Fruit fly (Drosophila melanogaster) whole organism, embryonic: Measurements from ENCODE around the gene CG18622.

ENCODE experiments used
- Adf1 ChIP-seq: fragments of 200-800 bp; sonication (Bioruptor generic); IDR thresholded peaks from 2 replicates; pipeline ENCODE4 v1.3.6; 2022; ENCODE audit warnings: missing biosample characterization, missing genetic modification characterization
- BEAF-32 ChIP-seq: fragments of 200-800 bp; sonication (Bioruptor generic); optimal IDR thresholded peaks from 3 replicates; lab custom pipeline; 2017; ENCODE audit warnings: missing biosample characterization, missing genetic modification characterization, mild to moderate bottlenecking, moderate library complexity, missing genetic modification reagents
- Bgb ChIP-seq: fragments of 200-800 bp; sonication (Bioruptor generic); IDR thresholded peaks from 2 replicates; pipeline ENCODE4 v1.3.6; 2022; ENCODE audit warnings: missing biosample characterization, missing genetic modification characterization; ENCODE audit not compliant: partially characterized antibody
- CG10543 ChIP-seq: fragments of 200-800 bp; sonication (Bioruptor generic); optimal IDR thresholded peaks from 3 replicates; lab custom pipeline; 2017; ENCODE audit warnings: missing biosample characterization, mild to moderate bottlenecking, missing genetic modification characterization, moderate library complexity
- CG11093 ChIP-seq: fragments of 200-800 bp; sonication (Bioruptor generic); IDR thresholded peaks from 3 replicates; pipeline ENCODE4 v1.3.6; 2022; ENCODE audit warnings: missing biosample characterization, missing genetic modification characterization
- CG12104 ChIP-seq: fragments of 200-800 bp; sonication (Bioruptor generic); optimal IDR thresholded peaks from 3 replicates; lab custom pipeline; 2016; ENCODE audit warnings: missing biosample characterization, missing genetic modification characterization
- CG12299 ChIP-seq: fragments of 200-800 bp; sonication (Bioruptor generic); optimal IDR thresholded peaks from 2 replicates; lab custom pipeline; 2018; ENCODE audit warnings: missing biosample characterization, mild to moderate bottlenecking, missing genetic modification characterization
- CG1233 ChIP-seq: fragments of 200-800 bp; sonication (Bioruptor generic); optimal IDR thresholded peaks from 4 replicates; lab custom pipeline; 2018; ENCODE audit warnings: missing biosample characterization, mild to moderate bottlenecking, missing genetic modification characterization
- CG12769 ChIP-seq: fragments of 200-800 bp; sonication (Bioruptor generic); optimal IDR thresholded peaks from 2 replicates; lab custom pipeline; 2019; ENCODE audit warnings: missing biosample characterization, mild to moderate bottlenecking, missing genetic modification characterization, moderate library complexity
- CG13775 ChIP-seq: fragments of 200-800 bp; sonication (Bioruptor generic); optimal IDR thresholded peaks from 3 replicates; lab custom pipeline; 2017; ENCODE audit warnings: missing biosample characterization, mild to moderate bottlenecking, missing genetic modification characterization
- CG14014 ChIP-seq: fragments of 200-800 bp; sonication (Bioruptor generic); IDR thresholded peaks from 2 replicates; pipeline ENCODE4 v1.3.6; 2022; ENCODE audit warnings: missing biosample characterization, missing genetic modification characterization
- CG14050 ChIP-seq: fragments of 200-800 bp; sonication (Bioruptor generic); IDR thresholded peaks from 3 replicates; pipeline ENCODE4 v1.3.6; 2022; ENCODE audit warnings: missing biosample characterization, missing genetic modification characterization
- CG15011 ChIP-seq: fragments of 200-800 bp; sonication (Bioruptor generic); optimal IDR thresholded peaks from 3 replicates; lab custom pipeline; 2018; ENCODE audit warnings: missing biosample characterization, mild to moderate bottlenecking, missing genetic modification characterization
- CG1603 ChIP-seq: fragments of 200-800 bp; sonication (Bioruptor generic); optimal IDR thresholded peaks from 2 replicates; lab custom pipeline; 2019; ENCODE audit warnings: missing biosample characterization, mild to moderate bottlenecking, missing genetic modification characterization, moderate library complexity
- CG18764 ChIP-seq: fragments of 200-800 bp; sonication (Bioruptor generic); optimal IDR thresholded peaks from 3 replicates; lab custom pipeline; 2016; ENCODE audit warnings: missing biosample characterization, missing genetic modification characterization
- CG30403 ChIP-seq: fragments of 200-800 bp; sonication (Bioruptor generic); optimal IDR thresholded peaks from 3 replicates; lab custom pipeline; 2016; ENCODE audit warnings: missing biosample characterization, missing genetic modification characterization
- CG3838 ChIP-seq: fragments of 200-800 bp; sonication (Bioruptor generic); optimal IDR thresholded peaks from 3 replicates; lab custom pipeline; 2016; ENCODE audit warnings: missing biosample characterization, missing genetic modification characterization
- CG4328 ChIP-seq: fragments of 200-800 bp; sonication (Bioruptor generic); optimal IDR thresholded peaks from 3 replicates; lab custom pipeline; 2017; ENCODE audit warnings: missing biosample characterization, missing genetic modification reagents, missing genetic modification characterization
- CG43689 ChIP-seq: fragments of 200-800 bp; sonication (Bioruptor generic); IDR thresholded peaks from 2 replicates; pipeline ENCODE4 v1.3.6; 2022; ENCODE audit warnings: missing biosample characterization, missing genetic modification characterization
- CG7357 ChIP-seq: fragments of 200-800 bp; sonication (Bioruptor generic); IDR thresholded peaks from 3 replicates; pipeline ENCODE4 v1.3.6; 2022; ENCODE audit warnings: missing biosample characterization, missing genetic modification characterization
- CG7839 ChIP-seq: fragments of 200-800 bp; sonication (Bioruptor generic); optimal IDR thresholded peaks from 3 replicates; lab custom pipeline; 2018; ENCODE audit warnings: missing biosample characterization, mild to moderate bottlenecking, missing genetic modification characterization, moderate library complexity
- CG8290 ChIP-seq, 3 experiments: fragments of 200-800 bp; sonication (Bioruptor generic); optimal IDR thresholded peaks; 2 replicates each; lab custom pipeline; 2016 to 2019; ENCODE audit warnings: missing biosample characterization in 3 of 3, missing genetic modification characterization in 3 of 3, mild to moderate bottlenecking in 2 of 3, moderate library complexity in 1 of 3
- CG8944 ChIP-seq: fragments of 200-800 bp; sonication (Bioruptor generic); optimal IDR thresholded peaks from 3 replicates; lab custom pipeline; 2016; ENCODE audit warnings: missing biosample characterization, missing genetic modification characterization
- CG9215 ChIP-seq: fragments of 200-800 bp; sonication (Bioruptor generic); IDR thresholded peaks from 2 replicates; pipeline ENCODE4 v1.3.6; 2022; ENCODE audit warnings: missing biosample characterization, missing genetic modification characterization
- CG9437 ChIP-seq: fragments of 200-800 bp; sonication (Bioruptor generic); optimal IDR thresholded peaks from 2 replicates; lab custom pipeline; 2018; ENCODE audit warnings: missing biosample characterization, mild to moderate bottlenecking, missing genetic modification characterization
- D ChIP-seq, 2 experiments: fragments of 200-800 bp in 1 of 2; fragments of >200 bp in 1 of 2; sonication (Bioruptor generic) in 1 of 2; optimal IDR thresholded peaks; 2 replicates in 1 of 2; 3 replicates in 1 of 2; lab custom pipeline; 2017; ENCODE audit warnings: mild to moderate bottlenecking in 1 of 2, missing biosample characterization in 1 of 2, missing genetic modification characterization in 1 of 2, missing genetic modification reagents in 1 of 2
- Dref ChIP-seq: fragments of 200-800 bp; sonication (Bioruptor generic); IDR thresholded peaks from 2 replicates; pipeline ENCODE4 v1.3.6; 2022; ENCODE audit warnings: missing biosample characterization, missing genetic modification characterization
- E2f2 ChIP-seq: fragments of 200-800 bp; sonication (Bioruptor generic); IDR thresholded peaks from 2 replicates; pipeline ENCODE4 v1.3.6; 2022; ENCODE audit warnings: missing biosample characterization, missing genetic modification characterization
- Ets65A ChIP-seq: fragments of 200-800 bp; sonication (Bioruptor generic); peaks from one replicate; lab custom pipeline; 2016; ENCODE audit warnings: missing biosample characterization, missing genetic modification characterization
- Hand ChIP-seq: fragments of 200-800 bp; sonication (Bioruptor generic); optimal IDR thresholded peaks from 2 replicates; lab custom pipeline; 2017; ENCODE audit warnings: mild to moderate bottlenecking, missing biosample characterization, missing genetic modification reagents, missing genetic modification characterization
- Lim3 ChIP-seq: fragments of 200-800 bp; sonication (Bioruptor generic); IDR thresholded peaks from 2 replicates; pipeline ENCODE4 v1.3.6; 2022; ENCODE audit warnings: missing biosample characterization, missing genetic modification characterization
- Sox100B ChIP-seq: fragments of 200-800 bp; sonication (Bioruptor generic); optimal IDR thresholded peaks from 3 replicates; lab custom pipeline; 2018; ENCODE audit warnings: missing biosample characterization, mild to moderate bottlenecking, missing genetic modification characterization
- ara ChIP-seq: fragments of 200-800 bp; sonication (Bioruptor generic); IDR thresholded peaks from 2 replicates; pipeline ENCODE4 v1.3.6; 2022; ENCODE audit warnings: missing biosample characterization, missing genetic modification characterization
- btn ChIP-seq: fragments of 200-800 bp; sonication (Bioruptor generic); optimal IDR thresholded peaks from 2 replicates; lab custom pipeline; 2016; ENCODE audit warnings: missing biosample characterization, missing genetic modification characterization
- ci ChIP-seq: fragments of 200-800 bp; sonication (Bioruptor generic); IDR thresholded peaks from 3 replicates; pipeline ENCODE4 v1.3.6; 2022; ENCODE audit warnings: missing biosample characterization, missing genetic modification characterization
- crol ChIP-seq: fragments of 200-800 bp; sonication (Bioruptor generic); IDR thresholded peaks from 2 replicates; pipeline ENCODE4 v1.3.6; 2022; ENCODE audit warnings: missing biosample characterization, missing genetic modification characterization
- ems ChIP-seq: fragments of 200-800 bp; sonication (Bioruptor generic); optimal IDR thresholded peaks from 3 replicates; lab custom pipeline; 2016; ENCODE audit warnings: missing biosample characterization, missing genetic modification characterization
- gfzf ChIP-seq: fragments of 200-800 bp; sonication (Bioruptor generic); optimal IDR thresholded peaks from 2 replicates; lab custom pipeline; 2016; ENCODE audit warnings: missing biosample characterization, mild to moderate bottlenecking, missing genetic modification characterization, moderate library complexity
- gt ChIP-seq: fragments of 200-800 bp; sonication (Bioruptor generic); IDR thresholded peaks from 2 replicates; pipeline ENCODE4 v1.3.6; 2022; ENCODE audit warnings: missing biosample characterization, missing genetic modification characterization
- mam ChIP-seq: fragments of 200-800 bp; sonication (Bioruptor generic); optimal IDR thresholded peaks from 3 replicates; lab custom pipeline; 2016; ENCODE audit warnings: missing biosample characterization, missing genetic modification characterization
- mirr ChIP-seq: fragments of 200-800 bp; sonication (Bioruptor generic); optimal IDR thresholded peaks from 3 replicates; lab custom pipeline; 2018; ENCODE audit warnings: missing biosample characterization, mild to moderate bottlenecking, missing genetic modification characterization
- oc ChIP-seq: fragments of 200-800 bp; sonication (Bioruptor generic); optimal IDR thresholded peaks from 2 replicates; lab custom pipeline; 2018; ENCODE audit warnings: missing biosample characterization, mild to moderate bottlenecking, missing genetic modification characterization, moderate library complexity
- scrt ChIP-seq: fragments of 200-800 bp; sonication (Bioruptor generic); optimal IDR thresholded peaks from 2 replicates; lab custom pipeline; 2018; ENCODE audit warnings: missing biosample characterization, mild to moderate bottlenecking, missing genetic modification characterization, moderate library complexity
- so ChIP-seq: fragments of 200-800 bp; sonication (Bioruptor generic); IDR thresholded peaks from 3 replicates; pipeline ENCODE4 v1.3.6; 2022; ENCODE audit warnings: missing biosample characterization, missing genetic modification characterization
- sqz ChIP-seq: fragments of 200-800 bp; sonication (Bioruptor generic); optimal IDR thresholded peaks from 3 replicates; lab custom pipeline; 2018; ENCODE audit warnings: missing biosample characterization, mild to moderate bottlenecking, missing genetic modification characterization
- stc ChIP-seq: fragments of 200-800 bp; sonication (Bioruptor generic); IDR thresholded peaks from 2 replicates; pipeline ENCODE4 v1.3.6; 2022; ENCODE audit warnings: missing biosample characterization, missing genetic modification characterization
- twi ChIP-seq: fragments of 200-800 bp; optimal IDR thresholded peaks from 2 replicates; lab custom pipeline; 2019; ENCODE audit warnings: missing biosample characterization, mild to moderate bottlenecking, missing genetic modification characterization, moderate library complexity

Gene CG18622

DNA sequence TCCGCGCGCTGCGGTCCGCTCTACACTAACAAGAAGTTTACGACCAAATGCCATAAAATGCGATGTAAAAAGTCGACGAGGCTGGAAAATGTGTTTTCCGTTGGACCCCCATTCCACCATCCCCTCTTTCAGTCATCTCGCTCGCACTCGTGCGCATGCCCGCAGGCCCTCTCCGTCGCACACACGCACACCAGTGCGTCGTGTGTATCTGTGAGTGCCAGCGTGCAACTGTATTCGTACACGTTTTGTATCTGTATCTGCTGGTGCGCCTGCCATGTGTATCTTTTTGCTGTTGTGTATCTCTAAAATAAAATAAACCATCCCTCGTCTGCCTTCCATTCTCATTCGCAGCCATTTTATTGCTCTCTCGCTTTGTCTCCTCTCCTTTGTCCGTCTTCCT, 27.3 kb downstream of the CG18622 start (continued):
- TF ChIP-seq mirr (GFP tag; lab: Kevin White, UChicago) (no peak), Adf1 (GFP tag; lab: Robert Waterston, UW) (0 out of 2 replicates have a peak, but pooled peaks have one; percentile 16), CG10543 (GFP tag; lab: Kevin White, UChicago) (no peak), CG8290 (GFP tag; optimal IDR thresholded peaks at IDR 0.05; lab: Kevin White, UChicago) (no peak), CG8290 (tag; optimal IDR thresholded peaks at IDR 0.05; lab: Kevin White, UChicago) (no peak), twi (peak; percentile 94), CG14050 (GFP tag; lab: Robert Waterston, UW) (no peak), ara (0 out of 2 replicates have a peak, but pooled peaks have one; percentile 12)

DNA sequence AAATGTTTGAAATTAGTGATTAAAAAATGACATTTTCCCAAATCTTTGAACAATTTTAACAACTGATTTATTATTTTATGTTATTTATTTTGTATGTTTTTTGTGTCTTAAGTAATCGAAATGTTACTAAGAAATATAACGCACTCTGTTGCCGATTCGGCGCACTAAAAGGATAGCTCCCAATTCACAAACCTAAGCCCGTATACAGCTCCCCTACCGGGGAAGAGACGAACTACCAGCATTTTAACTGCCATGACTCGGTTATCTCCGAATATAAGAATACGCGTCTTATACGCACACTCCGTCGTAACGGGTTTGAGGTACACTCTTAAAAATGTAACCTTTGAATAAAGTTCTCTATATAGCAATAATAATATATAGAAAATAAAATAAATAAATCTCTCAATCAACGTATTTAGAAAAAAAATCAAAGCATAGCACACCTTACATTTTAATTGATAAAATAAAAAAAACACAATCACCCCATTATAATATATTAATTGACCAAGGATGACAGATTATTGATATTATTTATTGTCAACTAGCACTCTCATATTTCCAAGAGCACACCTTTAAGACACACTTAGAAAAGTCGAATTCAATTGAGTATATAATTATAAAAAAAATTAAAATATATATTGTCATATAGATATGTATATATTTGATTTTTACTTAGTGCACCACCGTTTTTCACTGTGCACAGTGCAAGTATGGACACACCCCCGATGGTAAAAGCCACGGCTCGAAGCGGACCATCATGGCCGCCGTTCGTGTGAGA, 29.6 kb downstream of the CG18622 start:
- 0 out of 3 replicates have a peak, but pooled peaks have one; percentile 44 for TF ChIP-seq CG11093 (GFP tag; lab: Robert Waterston, UW)
- TF ChIP-seq Bgb = peak; percentile 47; the same call in 1 of the 2 replicates
- TF ChIP-seq CG30403 = peak; percentile 86
- TF ChIP-seq CG14014 (GFP tag; lab: Robert Waterston, UW) = peak; percentile 42; the same call in 1 of the 2 replicates
- peak; percentile 40 for TF ChIP-seq CG18764 (GFP tag; lab: Kevin White, UChicago)
- peak; percentile 80 for TF ChIP-seq CG12104 (GFP tag; lab: Kevin White, UChicago)
- TF ChIP-seq stc = peak; percentile 58
- peak; percentile 45 for TF ChIP-seq E2f2 (GFP tag; lab: Robert Waterston, UW)
- TF ChIP-seq CG1603 (tag; lab: Kevin White, UChicago) = peak; percentile 67
- TF ChIP-seq CG7839 (tag; lab: Kevin White, UChicago) = peak; percentile 88
- TF ChIP-seq so (GFP tag; lab: Robert Waterston, UW) = peak; percentile 57; the same call in 2 of the 3 replicates
- TF ChIP-seq CG3838 (GFP tag; lab: Kevin White, UChicago) = no peak
- TF ChIP-seq D (optimal IDR thresholded peaks at IDR 0.05; lab: Kevin White, UChicago) = no peak
- peak; percentile 90 for TF ChIP-seq D (GFP tag; optimal IDR thresholded peaks at IDR 0.05; lab: Kevin White, UChicago)
- no peak for TF ChIP-seq Dref
- peak; percentile 31; the same call in 1 of the 2 replicates for TF ChIP-seq CG43689
- peak; percentile 71 for TF ChIP-seq scrt (GFP tag; lab: Kevin White, UChicago)
- peak; percentile 74 for TF ChIP-seq Hand
- TF ChIP-seq CG13775 (GFP tag; lab: Kevin White, UChicago) = peak; percentile 94
- peak; percentile 31 for TF ChIP-seq ci (GFP tag; lab: Robert Waterston, UW)
- TF ChIP-seq CG12769 (tag; lab: Kevin White, UChicago) = peak; percentile 24
- peak; percentile 49 for TF ChIP-seq CG9215 (GFP tag; lab: Robert Waterston, UW)
- peak; percentile 93 for TF ChIP-seq Sox100B (GFP tag; lab: Kevin White, UChicago)
- TF ChIP-seq Ets65A (GFP tag; lab: Kevin White, UChicago) = no peak
- TF ChIP-seq CG7357 (GFP tag; lab: Robert Waterston, UW) = 0 out of 3 replicates have a peak, but pooled peaks have one; percentile 24
- no peak for TF ChIP-seq gt (GFP tag; lab: Robert Waterston, UW)
- peak; percentile 60 for TF ChIP-seq sqz (GFP tag; lab: Kevin White, UChicago)
- TF ChIP-seq crol (GFP tag; lab: Robert Waterston, UW) = 0 out of 2 replicates have a peak, but pooled peaks have one; percentile 21
- peak; percentile 63 for TF ChIP-seq oc (tag; lab: Kevin White, UChicago)
- TF ChIP-seq BEAF-32 (GFP tag; lab: Kevin White, UChicago) = no peak
- no peak for TF ChIP-seq btn (GFP tag; lab: Kevin White, UChicago)
- peak; percentile 1 for TF ChIP-seq ems (GFP tag; lab: Kevin White, UChicago)
- peak; percentile 14 for TF ChIP-seq mam
- TF ChIP-seq CG12299 (tag; lab: Kevin White, UChicago) = peak; percentile 73
- TF ChIP-seq CG9437 = peak; percentile 92
- TF ChIP-seq CG15011 (GFP tag; lab: Kevin White, UChicago) = peak; percentile 23
- peak; percentile 81 for TF ChIP-seq CG4328 (GFP tag; lab: Kevin White, UChicago)
- peak; percentile 12 for TF ChIP-seq CG8944 (GFP tag; lab: Kevin White, UChicago)
- peak; percentile 5 for TF ChIP-seq gfzf (GFP tag; lab: Kevin White, UChicago)
- TF ChIP-seq CG1233 (GFP tag; lab: Kevin White, UChicago) = peak; percentile 84
- no peak for TF ChIP-seq Lim3
